Worm (Caenorhabditis elegans) whole organism, young adult: ENCODE results near the gene C01B10.11.
A peak's percentile ranks its signal among the peaks of the same experiment; 100 is the strongest.

ENCODE experiments used
- B0261.1 ChIP-seq: sonication (generic microtip); optimal IDR thresholded peaks from 2 replicates; lab custom pipeline; 2016; ENCODE audit warnings: mild to moderate bottlenecking, missing genetic modification characterization, moderate library complexity, missing compliant biosample characterization
- F37B4.10 ChIP-seq: fragments of 200-800 bp; sonication (Bioruptor generic); IDR thresholded peaks from 2 replicates; pipeline ENCODE4 v1.3.6; 2022; ENCODE audit warnings: missing genetic modification characterization, missing compliant biosample characterization
- F49E8.2 ChIP-seq: sonication (generic microtip); optimal IDR thresholded peaks from 3 replicates; lab custom pipeline; 2017; ENCODE audit warnings: missing genetic modification characterization, mild to moderate bottlenecking, missing compliant biosample characterization, antibody characterized with exemption, moderate library complexity; ENCODE audit not compliant: insufficient read depth
- K11D2.4 ChIP-seq: fragments of 200-800 bp; sonication (Bioruptor generic); IDR thresholded peaks from 2 replicates; pipeline ENCODE4 v1.3.6; 2022; ENCODE audit warnings: missing genetic modification reagents, missing genetic modification characterization, missing compliant biosample characterization
- Y53G8AR.9 ChIP-seq: fragments of 200-800 bp; sonication (Bioruptor generic); conservative IDR thresholded peaks from 2 replicates; pipeline ENCODE4 v1.3.6; 2022; ENCODE audit warnings: missing genetic modification reagents, missing genetic modification characterization, missing compliant biosample characterization
- Y79H2A.3 ChIP-seq: fragments of 200-800 bp; sonication (Bioruptor generic); conservative IDR thresholded peaks from 2 replicates; pipeline ENCODE4 v1.3.6; 2022; ENCODE audit warnings: missing genetic modification reagents, missing genetic modification characterization, missing compliant biosample characterization
- akir-1 ChIP-seq: fragments of 200-800 bp; sonication (Bioruptor generic); optimal IDR thresholded peaks from 2 replicates; lab custom pipeline; 2018; ENCODE audit warnings: mild to moderate bottlenecking, missing genetic modification characterization, moderate library complexity, missing compliant biosample characterization
- attf-5 ChIP-seq: fragments of 200-800 bp; sonication (Bioruptor generic); optimal IDR thresholded peaks from 2 replicates; lab custom pipeline; 2018; ENCODE audit warnings: mild to moderate bottlenecking, missing genetic modification characterization, missing compliant biosample characterization
- cebp-1 ChIP-seq, 2 experiments: fragments of 200-800 bp in 1 of 2; sonication (Bioruptor generic) in 1 of 2; sonication (generic microtip) in 1 of 2; IDR thresholded peaks in 1 of 2; optimal IDR thresholded peaks in 1 of 2; 2 replicates each; pipeline versions ENCODE4 v1.3.6 to Lab custom; 2017 to 2022; ENCODE audit warnings: missing compliant biosample characterization in 2 of 2, missing genetic modification characterization in 2 of 2, mild to moderate bottlenecking in 1 of 2, missing genetic modification reagents in 1 of 2, moderate library complexity in 1 of 2
- cebp-2 ChIP-seq: fragments of 200-800 bp; sonication (Bioruptor generic); IDR thresholded peaks from 2 replicates; pipeline ENCODE4 v1.3.6; 2022; ENCODE audit warnings: missing genetic modification characterization, missing compliant biosample characterization
- dpl-1 ChIP-seq: fragments of 150-350 bp; optimal IDR thresholded peaks from 2 replicates; lab custom pipeline; 2014; ENCODE audit warnings: missing biosample characterization, missing genetic modification reagents, missing genetic modification characterization
- him-1 ChIP-seq: sonication (generic microtip); optimal IDR thresholded peaks from 2 replicates; lab custom pipeline; 2016; ENCODE audit warnings: missing genotype, missing genetic modification reagents, missing genetic modification characterization, missing compliant biosample characterization
- hmg-1.2 ChIP-seq: fragments of 200-800 bp; sonication (Bioruptor generic); IDR thresholded peaks from 2 replicates; pipeline ENCODE4 v1.3.6; 2022; ENCODE audit warnings: missing genetic modification reagents, missing genetic modification characterization, missing compliant biosample characterization
- hmg-20 ChIP-seq: fragments of 200-800 bp; sonication (Bioruptor generic); IDR thresholded peaks from 2 replicates; pipeline ENCODE4 v1.3.6; 2022; ENCODE audit warnings: missing genetic modification reagents, missing genetic modification characterization, missing compliant biosample characterization
- hsf-1 ChIP-seq: fragments of 200-800 bp; sonication (Bioruptor generic); IDR thresholded peaks from 2 replicates; pipeline ENCODE4 v1.3.6; 2022; ENCODE audit warnings: missing genetic modification reagents, missing genetic modification characterization, missing compliant biosample characterization
- lin-40 ChIP-seq: sonication (generic microtip); optimal IDR thresholded peaks from 2 replicates; lab custom pipeline; 2016; ENCODE audit warnings: missing genetic modification characterization, mild to moderate bottlenecking, missing compliant biosample characterization, missing genotype, missing genetic modification reagents
- madf-10 ChIP-seq: sonication (generic microtip); optimal IDR thresholded peaks from 2 replicates; lab custom pipeline; 2016; ENCODE audit warnings: mild to moderate bottlenecking, missing genetic modification characterization, missing compliant biosample characterization
- madf-6 ChIP-seq: fragments of 200-800 bp; sonication (Bioruptor generic); IDR thresholded peaks from 2 replicates; pipeline ENCODE4 v1.3.6; 2022; ENCODE audit warnings: missing genetic modification reagents, missing genetic modification characterization, missing compliant biosample characterization
- mes-4 ChIP-seq: sonication (generic microtip); optimal IDR thresholded peaks from 2 replicates; lab custom pipeline; 2016; ENCODE audit warnings: missing genotype, missing genetic modification characterization, missing compliant biosample characterization
- nfya-1 ChIP-seq: sonication (generic microtip); optimal IDR thresholded peaks from 2 replicates; lab custom pipeline; 2017; ENCODE audit warnings: antibody characterized with exemption, missing compliant biosample characterization, missing genetic modification characterization, borderline replicate concordance; ENCODE audit not compliant: insufficient read depth
- nfya-2 ChIP-seq: fragments of 200-800 bp; sonication (Bioruptor generic); IDR thresholded peaks from 2 replicates; pipeline ENCODE4 v1.3.6; 2022; ENCODE audit warnings: missing genetic modification reagents, missing genetic modification characterization, missing compliant biosample characterization
- nhr-120 ChIP-seq: fragments of 200-800 bp; sonication (Bioruptor generic); IDR thresholded peaks from 2 replicates; pipeline ENCODE4 v1.3.6; 2022; ENCODE audit warnings: missing genetic modification characterization, missing compliant biosample characterization
- nhr-179 ChIP-seq: sonication (generic microtip); optimal IDR thresholded peaks from 2 replicates; lab custom pipeline; 2016; ENCODE audit warnings: mild to moderate bottlenecking, missing genetic modification characterization, missing compliant biosample characterization
- nhr-27 ChIP-seq: fragments of 200-800 bp; sonication (Bioruptor generic); optimal IDR thresholded peaks from 2 replicates; lab custom pipeline; 2018; ENCODE audit warnings: mild to moderate bottlenecking, missing genetic modification characterization, moderate library complexity, missing compliant biosample characterization
- nhr-80 ChIP-seq: sonication (generic microtip); optimal IDR thresholded peaks from 2 replicates; lab custom pipeline; 2016; ENCODE audit warnings: missing genetic modification characterization, missing compliant biosample characterization
- pbrm-1 ChIP-seq: fragments of 200-800 bp; sonication (Bioruptor generic); IDR thresholded peaks from 2 replicates; pipeline ENCODE4 v1.3.6; 2022; ENCODE audit warnings: missing genetic modification reagents, missing genetic modification characterization, missing compliant biosample characterization
- sdz-38 ChIP-seq: sonication (generic microtip); optimal IDR thresholded peaks from 2 replicates; lab custom pipeline; 2016; ENCODE audit warnings: missing genotype, missing genetic modification characterization, missing compliant biosample characterization
- sea-2 ChIP-seq: fragments of 200-800 bp; sonication (Bioruptor generic); IDR thresholded peaks from 2 replicates; pipeline ENCODE4 v1.3.6; 2022; ENCODE audit warnings: missing genetic modification characterization, missing compliant biosample characterization
- snpc-4 ChIP-seq, 5 experiments: fragments of 150-350 bp in 1 of 5; sonication (generic microtip) in 4 of 5; optimal IDR thresholded peaks; 2 replicates each; lab custom pipeline; 2014 to 2018; ENCODE audit warnings: missing genetic modification characterization in 5 of 5, missing biosample characterization in 3 of 5, antibody characterized with exemption in 2 of 5, mild to moderate bottlenecking in 2 of 5, missing compliant biosample characterization in 2 of 5, missing genotype in 2 of 5, moderate library complexity in 2 of 5, missing genetic modification reagents in 1 of 5
- somi-1 ChIP-seq: fragments of 200-800 bp; sonication (Bioruptor generic); optimal IDR thresholded peaks from 2 replicates; lab custom pipeline; 2018; ENCODE audit warnings: mild to moderate bottlenecking, missing genetic modification characterization, missing compliant biosample characterization
- unc-62 ChIP-seq: fragments of 150-350 bp; optimal IDR thresholded peaks from 2 replicates; lab custom pipeline; 2014; ENCODE audit warnings: missing biosample characterization, missing genetic modification reagents, missing genetic modification characterization
- ztf-18 ChIP-seq: sonication (generic microtip); optimal IDR thresholded peaks from 2 replicates; lab custom pipeline; 2016; ENCODE audit warnings: missing genotype, mild to moderate bottlenecking, missing genetic modification characterization, missing compliant biosample characterization
- ztf-6 ChIP-seq: fragments of 200-800 bp; sonication (Bioruptor generic); IDR thresholded peaks from 2 replicates; pipeline ENCODE4 v1.3.6; 2022; ENCODE audit warnings: missing genetic modification reagents, missing genetic modification characterization, missing compliant biosample characterization

Gene C01B10.11

DNA sequence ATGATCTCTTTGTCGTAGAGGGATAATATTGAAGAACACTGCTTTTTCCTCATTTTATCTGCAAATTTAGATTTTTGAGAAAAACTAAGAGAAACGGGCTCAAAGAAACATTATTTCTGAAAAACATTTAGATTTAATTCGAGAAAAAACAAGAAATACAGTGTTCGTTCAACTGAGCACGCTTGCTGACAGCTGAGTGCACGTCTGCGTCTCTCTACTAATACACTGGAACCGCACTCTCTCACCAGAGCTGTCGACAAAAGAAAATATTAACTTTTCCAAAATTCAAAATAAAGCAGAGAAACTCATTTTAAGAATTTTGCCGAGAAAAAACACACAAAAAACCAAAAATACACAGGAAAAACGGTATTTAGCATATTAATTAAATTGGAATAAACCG is 44.5 kb upstream of the C01B10.11 start, which contains the start of gene drh-1 (continued):
- TF ChIP-seq nhr-120 (GFP tag; lab: Robert Waterston, UW), result no peak
- TF ChIP-seq hmg-1.2 (GFP tag; lab: Robert Waterston, UW), result peak; percentile 100
- no peak for TF ChIP-seq akir-1 (GFP tag; lab: Kevin White, UChicago)
- no peak for TF ChIP-seq Y53G8AR.9 (GFP tag; lab: Robert Waterston, UW)
- TF ChIP-seq, all 124 proteins: peak for 9

DNA sequence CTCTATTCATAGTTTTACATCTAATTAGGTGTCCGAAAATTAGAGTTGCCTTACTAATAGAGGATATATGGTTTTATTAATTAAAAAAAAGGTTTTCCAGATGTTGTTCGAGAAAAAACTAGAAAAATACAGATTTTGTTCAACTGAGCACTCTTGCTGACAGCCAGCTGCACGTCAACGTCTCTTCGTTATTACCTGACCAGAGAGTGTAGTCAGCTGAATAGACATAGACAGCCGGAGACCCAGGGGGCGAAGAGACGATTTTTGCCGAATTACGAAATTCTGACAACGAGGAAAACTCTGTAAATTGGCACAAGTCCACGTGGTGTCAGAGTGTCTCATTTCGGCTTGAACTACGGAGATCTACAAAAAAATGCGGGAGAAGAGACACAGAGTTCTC is 39.2 kb upstream of the C01B10.11 start:
- TF ChIP-seq hmg-1.2 (GFP tag; lab: Robert Waterston, UW) (peak; percentile 52; the same call in 1 of the 2 replicates), dpl-1 (GFP tag; lab: Kevin White, UChicago) (no peak), lin-40 (tag; lab: Kevin White, UChicago) (peak; percentile 3), Y79H2A.3 (GFP tag; lab: Robert Waterston, UW) (no peak), nhr-80 (tag; lab: Kevin White, UChicago) (peak; percentile 27), cebp-1 (GFP tag; IDR thresholded peaks at IDR 0.05; lab: Robert Waterston, UW) (peak; percentile 83), cebp-1 (tag; optimal IDR thresholded peaks at IDR 0.05; lab: Kevin White, UChicago) (peak; percentile 95), ztf-18 (tag; lab: Kevin White, UChicago) (peak; percentile 0), attf-5 (GFP tag; lab: Kevin White, UChicago) (peak; percentile 81)
- TF ChIP-seq, all 124 proteins: peak for 6

DNA sequence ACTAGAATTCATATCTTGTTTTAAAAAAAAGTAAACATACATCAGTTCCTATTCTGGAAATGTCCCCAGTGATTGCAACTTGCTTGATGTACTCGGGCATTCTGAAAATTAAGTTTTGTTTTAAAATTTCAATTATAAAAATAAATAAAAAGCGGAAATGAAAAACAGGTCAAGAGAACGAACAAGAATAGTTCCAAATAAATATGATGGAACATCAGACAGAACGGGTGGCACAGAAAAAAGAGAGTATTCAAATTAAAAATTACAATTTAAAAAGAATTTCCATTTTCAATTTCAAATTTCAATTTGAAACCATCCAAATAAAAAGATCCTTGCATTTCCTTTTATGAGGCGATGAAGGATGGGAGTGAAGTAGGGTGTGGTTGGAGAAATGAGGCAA is 36.5 kb upstream of the C01B10.11 start, which contains the start of gene C01B10.3:
Gene C01B10.3 (minus strand): TSS at position 101 of the 400 bp plus-strand sequence.
- TF ChIP-seq cebp-2 (GFP tag; lab: Robert Waterston, UW), result no peak
- no peak for TF ChIP-seq F49E8.2
- TF ChIP-seq lin-40 (tag; lab: Kevin White, UChicago), result no peak
- no peak for TF ChIP-seq sea-2 (GFP tag; lab: Robert Waterston, UW)

- TF ChIP-seq cebp-2 (GFP tag; lab: Robert Waterston, UW) (no peak), sdz-38 (tag; lab: Kevin White, UChicago) (no peak), somi-1 (GFP tag; lab: Kevin White, UChicago) (peak; percentile 4), cebp-1 (GFP tag; IDR thresholded peaks at IDR 0.05; lab: Robert Waterston, UW) (peak; percentile 70), cebp-1 (tag; optimal IDR thresholded peaks at IDR 0.05; lab: Kevin White, UChicago) (peak; percentile 89), sea-2 (GFP tag; lab: Robert Waterston, UW) (no peak)
These were observed 35.6 kb upstream of the C01B10.11 start for ce11 chrIV:6622142-6622541.

DNA sequence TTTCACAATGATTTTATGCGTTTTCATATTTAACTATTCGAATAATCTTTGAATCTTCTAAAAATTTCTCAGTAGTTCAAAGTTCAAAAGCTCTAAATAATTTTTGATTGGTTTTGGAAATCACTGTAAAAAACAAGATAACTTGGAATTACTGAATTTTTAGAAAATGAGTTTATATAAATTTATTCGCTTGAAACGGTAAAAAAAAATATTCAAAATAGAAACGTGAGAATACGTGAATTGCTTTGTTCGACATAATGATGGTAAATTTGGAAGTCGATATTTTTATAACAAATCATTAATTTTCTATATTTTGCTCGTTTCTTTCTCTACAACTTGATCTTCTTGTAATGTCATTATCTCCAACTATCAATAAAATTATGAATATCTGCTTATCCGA is 34.4 kb upstream of the C01B10.11 start, which contains the start of gene C01B10.44:
Gene C01B10.44 (plus strand): TSS at position 301 of the 400 bp plus-strand sequence.
- TF ChIP-seq K11D2.4 (GFP tag; lab: Robert Waterston, UW), result no peak
- no peak for TF ChIP-seq unc-62 (GFP tag; lab: Kevin White, UChicago)
- TF ChIP-seq madf-10 (tag; lab: Kevin White, UChicago), result no peak
- no peak for TF ChIP-seq hmg-20 (GFP tag; lab: Robert Waterston, UW)
- TF ChIP-seq attf-5 (GFP tag; lab: Kevin White, UChicago), result no peak
- TF ChIP-seq mes-4, result no peak
- TF ChIP-seq hsf-1 (GFP tag; lab: Robert Waterston, UW), result no peak
- no peak for TF ChIP-seq nfya-1 (tag; lab: Kevin White, UChicago)
- no peak for TF ChIP-seq him-1 (tag; lab: Kevin White, UChicago)
- no peak for TF ChIP-seq ztf-6 (GFP tag; lab: Robert Waterston, UW)
- TF ChIP-seq B0261.1 (tag; lab: Kevin White, UChicago), result no peak
- no peak for TF ChIP-seq F37B4.10 (GFP tag; lab: Robert Waterston, UW)
- TF ChIP-seq nfya-2 (GFP tag; lab: Robert Waterston, UW), result no peak
- no peak for TF ChIP-seq nhr-27 (tag; lab: Kevin White, UChicago)
- no peak for TF ChIP-seq snpc-4 (GFP tag; optimal IDR thresholded peaks at IDR 0.05; lab: Kevin White, UChicago)
- no peak for TF ChIP-seq snpc-4 (tag; optimal IDR thresholded peaks at IDR 0.05; lab: Kevin White, UChicago)
- TF ChIP-seq pbrm-1, result no peak
- TF ChIP-seq nhr-179, result no peak
- TF ChIP-seq madf-6 (GFP tag; lab: Robert Waterston, UW), result no peak
- TF ChIP-seq, all 124 proteins: peak for 0
